4 fruit fly cellular contexts compared by ENCODE assay signal in genomic region chr3L:1324818-1325625, dm6.
A peak's percentile ranks its signal among the peaks of the same experiment; 100 is the strongest.
TF ChIP-seq lines count a peak whose summit lies in the region.

No protein-coding gene starts in this region.

- TF ChIP-seq CTCF in whole organism, embryonic (GFP tag; optimal IDR thresholded peaks at IDR 0.05; lab: Kevin White, UChicago): no peak

TF ChIP-seq in whole organism, adult, 20 proteins besides CTCF, POLR2A, EP300 and RAD21:
- TF ChIP-seq Mnt (GFP tag; optimal IDR thresholded peaks at IDR 0.05; lab: Kevin White, UChicago) (peak; percentile 18), CG14711 (tag; optimal IDR thresholded peaks at IDR 0.05; lab: Kevin White, UChicago) (no peak), cic (GFP tag; optimal IDR thresholded peaks at IDR 0.05; lab: Kevin White, UChicago) (peak; percentile 32)

TF ChIP-seq in whole organism, embryonic, 481 proteins besides CTCF, POLR2A, EP300 and RAD21 (continues in another document):
- TF ChIP-seq maf-S (GFP tag; optimal IDR thresholded peaks at IDR 0.05; lab: Kevin White, UChicago) (no peak), CG7987 (GFP tag; optimal IDR thresholded peaks at IDR 0.05; lab: Kevin White, UChicago) (no peak), Asciz (GFP tag; optimal IDR thresholded peaks at IDR 0.05; lab: Kevin White, UChicago) (no peak), CG14667 (GFP tag; IDR thresholded peaks at IDR 0.05; lab: Robert Waterston, UW) (no peak), nom (GFP tag; optimal IDR thresholded peaks at IDR 0.05; lab: Kevin White, UChicago) (no peak), CG3065 (GFP tag; optimal IDR thresholded peaks at IDR 0.05; lab: Kevin White, UChicago) (no peak), HmgZ (tag; optimal IDR thresholded peaks at IDR 0.05; lab: Kevin White, UChicago) (peak; percentile 8), CG15514 (GFP tag; optimal IDR thresholded peaks at IDR 0.05; lab: Kevin White, UChicago) (no peak), Deaf1 (tag; optimal IDR thresholded peaks at IDR 0.05; lab: Kevin White, UChicago) (peak; percentile 18), CG4360 (GFP tag; IDR thresholded peaks at IDR 0.05; lab: Robert Waterston, UW) (no peak), Ets65A (GFP tag; lab: Kevin White, UChicago) (peak; percentile 27), hbn (GFP tag; IDR thresholded peaks at IDR 0.05; lab: Robert Waterston, UW; ENCODE audit: partially characterized antibody) (no peak), cad (GFP tag; optimal IDR thresholded peaks at IDR 0.05; lab: Kevin White, UChicago) (peak; percentile 25), zfh1 (GFP tag; IDR thresholded peaks at IDR 0.05; lab: Robert Waterston, UW) (0 out of 3 replicates have a peak, but pooled peaks have one; percentile 17), NK7.1 (GFP tag; optimal IDR thresholded peaks at IDR 0.05; lab: Kevin White, UChicago) (no peak), jigr1 (GFP tag; IDR thresholded peaks at IDR 0.05; lab: Robert Waterston, UW) (no peak), luna (GFP tag; optimal IDR thresholded peaks at IDR 0.05; lab: Kevin White, UChicago) (no peak), CG7745 (tag; optimal IDR thresholded peaks at IDR 0.05; lab: Kevin White, UChicago) (no peak), CG34376 (GFP tag; optimal IDR thresholded peaks at IDR 0.05; lab: Kevin White, UChicago) (peak; percentile 89), corto (GFP tag; optimal IDR thresholded peaks at IDR 0.05; lab: Kevin White, UChicago) (peak; percentile 16), exex (tag; optimal IDR thresholded peaks at IDR 0.05; lab: Kevin White, UChicago) (peak; percentile 77), Atf-2 (GFP tag; optimal IDR thresholded peaks at IDR 0.05; lab: Kevin White, UChicago) (no peak), D19A (tag; optimal IDR thresholded peaks at IDR 0.05; lab: Kevin White, UChicago) (no peak), CG18011 (GFP tag; optimal IDR thresholded peaks at IDR 0.05; lab: Kevin White, UChicago) (no peak), eve (GFP tag; optimal IDR thresholded peaks at IDR 0.05; lab: Kevin White, UChicago) (no peak), ranshi (GFP tag; IDR thresholded peaks at IDR 0.05; lab: Robert Waterston, UW) (no peak), vnd (GFP tag; IDR thresholded peaks at IDR 0.05; lab: Robert Waterston, UW; ENCODE audit: partially characterized antibody) (0 out of 3 replicates have a peak, but pooled peaks have one; percentile 10), Bgb (GFP tag; IDR thresholded peaks at IDR 0.05; lab: Robert Waterston, UW; ENCODE audit: partially characterized antibody) (no peak), CG4282 (GFP tag; optimal IDR thresholded peaks at IDR 0.05; lab: Kevin White, UChicago) (no peak), CG9727 (GFP tag; optimal IDR thresholded peaks at IDR 0.05; lab: Kevin White, UChicago) (no peak)

TF ChIP-seq in whole organism, prepupa, 60 proteins besides CTCF, POLR2A, EP300 and RAD21:
- TF ChIP-seq CG11294 (GFP tag; IDR thresholded peaks at IDR 0.05; lab: Robert Waterston, UW) (no peak), CG15336 (GFP tag; IDR thresholded peaks at IDR 0.05; lab: Robert Waterston, UW) (no peak), cyc (GFP tag; optimal IDR thresholded peaks at IDR 0.05; lab: Kevin White, UChicago) (no peak), vri (GFP tag; optimal IDR thresholded peaks at IDR 0.05; lab: Kevin White, UChicago) (peak; percentile 97)

TF ChIP-seq in whole organism, wandering third instar larva, 38 proteins besides CTCF, POLR2A, EP300 and RAD21:
- TF ChIP-seq Sp1 (GFP tag; optimal IDR thresholded peaks at IDR 0.05; lab: Kevin White, UChicago): peak; percentile 29
- TF ChIP-seq pan (optimal IDR thresholded peaks at IDR 0.05; lab: Kevin White, UChicago): no peak
- peak; percentile 17 for TF ChIP-seq Rel (GFP tag; optimal IDR thresholded peaks at IDR 0.05; lab: Kevin White, UChicago)
- TF ChIP-seq Rel (tag; optimal IDR thresholded peaks at IDR 0.05; lab: Kevin White, UChicago): no peak
- peak; percentile 26 for TF ChIP-seq br (GFP tag; optimal IDR thresholded peaks at IDR 0.05; lab: Kevin White, UChicago)
- peak; percentile 18 to 52 for TF ChIP-seq dl (GFP tag; optimal IDR thresholded peaks at IDR 0.05; lab: Kevin White, UChicago; ENCODE audit: insufficient read depth in 1 of 2, partially characterized antibody in 2 of 2)
- TF ChIP-seq Jra (GFP tag; optimal IDR thresholded peaks at IDR 0.05; lab: Kevin White, UChicago): no peak
- TF ChIP-seq OdsH (GFP tag; optimal IDR thresholded peaks at IDR 0.05; lab: Kevin White, UChicago): no peak
- no peak for TF ChIP-seq CrebA (GFP tag; optimal IDR thresholded peaks at IDR 0.05; lab: Kevin White, UChicago; ENCODE audit: borderline replicate concordance)
- no peak for TF ChIP-seq sage (GFP tag; optimal IDR thresholded peaks at IDR 0.05; lab: Kevin White, UChicago)
- TF ChIP-seq CG32264 (GFP tag; optimal IDR thresholded peaks at IDR 0.05; lab: Kevin White, UChicago): no peak
- TF ChIP-seq usp (GFP tag; optimal IDR thresholded peaks at IDR 0.05; lab: Kevin White, UChicago): no peak
- no peak for TF ChIP-seq jim (GFP tag; optimal IDR thresholded peaks at IDR 0.05; lab: Kevin White, UChicago)
- TF ChIP-seq Vsx2 (GFP tag; optimal IDR thresholded peaks at IDR 0.05; lab: Kevin White, UChicago; ENCODE audit: partially characterized antibody): no peak
- no peak for TF ChIP-seq foxo (GFP tag; optimal IDR thresholded peaks at IDR 0.05; lab: Kevin White, UChicago)
- no peak for TF ChIP-seq Dfd (GFP tag; optimal IDR thresholded peaks at IDR 0.05; lab: Kevin White, UChicago)
